Fruit fly (Drosophila melanogaster) Kc167 (cell line): ENCODE measurements around the gene Rassf.

ENCODE experiments used
- Myc ChIP-seq: fragments of >200 bp; optimal IDR thresholded peaks from 2 replicates; lab custom pipeline; 2017; ENCODE audit warnings: missing external identifiers
- h ChIP-seq: fragments of >200 bp; optimal IDR thresholded peaks from 3 replicates; lab custom pipeline; 2018; ENCODE audit warnings: missing external identifiers
- insv ChIP-seq: fragments of >200 bp; optimal IDR thresholded peaks from 3 replicates; lab custom pipeline; 2018; ENCODE audit warnings: missing external identifiers
- psq ChIP-seq: fragments of >200 bp; optimal IDR thresholded peaks from 2 replicates; lab custom pipeline; 2017; ENCODE audit warnings: missing external identifiers

DNA sequence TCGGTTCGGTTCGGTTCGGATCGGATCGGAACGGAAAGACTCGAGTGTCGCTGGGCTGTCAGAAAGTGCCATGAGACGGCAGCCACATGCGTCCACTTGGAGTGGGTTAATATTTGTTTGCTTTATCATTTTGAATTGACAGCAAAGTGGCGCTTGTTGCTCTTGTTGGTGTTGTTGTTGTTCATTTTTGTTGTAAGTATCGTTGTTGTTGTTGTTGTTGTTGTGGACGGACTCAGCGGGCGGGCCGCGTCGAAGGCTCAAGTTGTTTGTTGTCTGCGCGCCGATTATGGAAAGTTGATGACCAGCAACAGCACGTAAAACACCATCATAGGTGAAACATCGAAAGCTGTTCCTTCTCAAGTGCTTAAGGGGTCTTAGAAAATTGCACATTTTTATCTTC lies 29.3 kb upstream of the Rassf start:
- TF ChIP-seq insv (no peak), psq (lab: Kevin White, UChicago) (no peak), h (lab: Kevin White, UChicago) (no peak), Myc (lab: Kevin White, UChicago) (no peak)
